Fruit fly (Drosophila melanogaster) whole organism, adult: Measurements from ENCODE around the gene Cks85A.
A peak's percentile ranks its signal among the peaks of the same experiment; 100 is the strongest.

ENCODE experiments used
- CG11617 ChIP-seq: fragments of 200-800 bp; sonication (Bioruptor generic); optimal IDR thresholded peaks from 2 replicates; lab custom pipeline; 2017; ENCODE audit warnings: mild to moderate bottlenecking, missing biosample characterization, missing genetic modification reagents, missing genetic modification characterization
- CG12768 ChIP-seq: fragments of 200-800 bp; sonication (Bioruptor generic); optimal IDR thresholded peaks from 2 replicates; lab custom pipeline; 2017; ENCODE audit warnings: missing biosample characterization, missing genetic modification characterization, mild to moderate bottlenecking, moderate library complexity, missing genetic modification reagents
- CG14711 ChIP-seq: fragments of 200-800 bp; sonication (Bioruptor generic); optimal IDR thresholded peaks from 2 replicates; lab custom pipeline; 2018; ENCODE audit warnings: missing biosample characterization, mild to moderate bottlenecking, missing genetic modification characterization, moderate library complexity
- CG1620 ChIP-seq: fragments of 200-800 bp; sonication (Bioruptor generic); optimal IDR thresholded peaks from 2 replicates; lab custom pipeline; 2016; ENCODE audit warnings: missing biosample characterization, missing genetic modification characterization
- CG33017 ChIP-seq: fragments of 200-800 bp; sonication (Bioruptor generic); optimal IDR thresholded peaks from 2 replicates; lab custom pipeline; 2018; ENCODE audit warnings: missing biosample characterization, mild to moderate bottlenecking, missing genetic modification characterization, moderate library complexity
- CG5204 ChIP-seq: fragments of 200-800 bp; sonication (Bioruptor generic); optimal IDR thresholded peaks from 2 replicates; lab custom pipeline; 2016; ENCODE audit warnings: missing biosample characterization, missing genetic modification characterization
- Clk ChIP-seq: fragments of 200-800 bp; sonication (Bioruptor generic); optimal IDR thresholded peaks from 2 replicates; lab custom pipeline; 2017; ENCODE audit warnings: missing biosample characterization, missing genetic modification characterization
- Hr96 ChIP-seq: fragments of 200-800 bp; sonication (Bioruptor generic); optimal IDR thresholded peaks from 2 replicates; lab custom pipeline; 2016; ENCODE audit warnings: missing biosample characterization, missing genetic modification characterization
- Mnt ChIP-seq: fragments of 200-800 bp; sonication (Bioruptor generic); optimal IDR thresholded peaks from 2 replicates; lab custom pipeline; 2016; ENCODE audit warnings: missing biosample characterization, mild to moderate bottlenecking, missing genetic modification characterization
- cnc ChIP-seq, 2 experiments: fragments of >200 bp; optimal IDR thresholded peaks; 2 replicates each; lab custom pipeline; 2017
- kay ChIP-seq: fragments of 200-800 bp; sonication (Bioruptor generic); peaks from one replicate; lab custom pipeline; 2016; ENCODE audit warnings: missing biosample characterization, missing genetic modification characterization, borderline replicate concordance
- ovo ChIP-seq: fragments of 200-800 bp; sonication (Bioruptor generic); optimal IDR thresholded peaks from 2 replicates; lab custom pipeline; 2016; ENCODE audit warnings: missing biosample characterization, missing genetic modification characterization
- toe ChIP-seq: fragments of 200-800 bp; sonication (Bioruptor generic); optimal IDR thresholded peaks from 2 replicates; lab custom pipeline; 2016; ENCODE audit warnings: missing biosample characterization, missing genetic modification characterization

DNA sequence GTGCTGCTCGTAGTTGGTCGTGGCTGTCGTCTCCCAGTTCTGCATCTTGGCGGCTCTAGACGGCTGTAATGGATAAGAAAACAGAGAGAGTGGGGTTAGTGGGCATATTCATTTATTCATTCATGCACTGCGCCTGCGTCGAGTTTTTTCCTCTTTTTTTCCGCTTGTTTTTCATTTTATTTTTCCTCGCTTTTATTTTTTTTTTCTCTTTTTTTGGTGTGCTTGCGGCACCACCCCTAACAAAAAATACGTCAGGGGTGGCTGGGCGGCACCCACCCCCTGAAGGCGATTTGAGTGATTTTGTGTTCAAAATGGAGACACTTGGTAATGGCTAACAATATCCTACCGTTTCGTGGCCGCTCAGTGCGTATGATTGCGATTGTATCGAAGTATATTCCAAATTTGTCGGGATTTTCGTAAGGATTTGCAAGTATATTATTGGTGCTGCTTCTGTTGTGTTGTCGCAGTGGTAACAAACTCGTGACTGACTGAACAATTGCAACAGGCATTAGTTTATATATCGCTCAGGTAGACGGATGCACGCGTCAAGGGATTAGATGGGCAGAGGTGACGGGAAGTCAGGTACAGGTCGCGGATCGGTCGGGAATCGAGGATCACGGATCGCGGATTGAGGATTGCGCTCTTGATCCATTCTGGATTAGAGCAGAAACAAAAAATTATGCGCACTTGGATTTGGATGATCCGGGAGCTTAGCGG is 24.0 kb downstream of the Cks85A start:
- TF ChIP-seq CG14711 (tag; lab: Kevin White, UChicago): no peak
- peak; percentile 54 for TF ChIP-seq Hr96
- no peak for TF ChIP-seq CG11617 (GFP tag; lab: Kevin White, UChicago)
- peak; percentile 74 for TF ChIP-seq CG12768 (GFP tag; lab: Kevin White, UChicago)
- no peak for TF ChIP-seq Clk (GFP tag; lab: Kevin White, UChicago)
- peak; percentile 68 for TF ChIP-seq toe (GFP tag; lab: Kevin White, UChicago)
- TF ChIP-seq kay (GFP tag; lab: Kevin White, UChicago): no peak
- TF ChIP-seq CG5204: peak; percentile 66
- peak; percentile 86 for TF ChIP-seq CG33017 (tag; lab: Kevin White, UChicago)
- TF ChIP-seq CG1620 (GFP tag; lab: Kevin White, UChicago): no peak
- no peak for TF ChIP-seq ovo
- no peak for TF ChIP-seq cnc (optimal IDR thresholded peaks at IDR 0.05; lab: Kevin White, UChicago)
- no peak for TF ChIP-seq Mnt (GFP tag; lab: Kevin White, UChicago)
